Fruit fly (Drosophila melanogaster): ENCODE results near the gene plum.

dm6 chr3R:26570422-26570821 is 35.4 kb upstream of the plum start:
- TF ChIP-seq ttk (optimal IDR thresholded peaks at IDR 0.05) (no peak), Myc (optimal IDR thresholded peaks at IDR 0.05) (no peak), Sin3A (optimal IDR thresholded peaks at IDR 0.05) (no peak), h (optimal IDR thresholded peaks at IDR 0.05) (no peak), insv (optimal IDR thresholded peaks at IDR 0.05) (no peak), psq (optimal IDR thresholded peaks at IDR 0.05) (no peak)
